Worm (Caenorhabditis elegans) whole organism, L3 larva: ENCODE measurements around the gene Y54H5A.2.

ENCODE experiments used
- R02D3.7 ChIP-seq: fragments of 150-350 bp; optimal IDR thresholded peaks from 2 replicates; lab custom pipeline; 2014; ENCODE audit warnings: missing biosample characterization, missing genetic modification characterization
- ZK546.5 ChIP-seq: sonication (generic microtip); optimal IDR thresholded peaks from 2 replicates; lab custom pipeline; 2017; ENCODE audit warnings: missing biosample characterization, missing genetic modification characterization
- ceh-16 ChIP-seq: sonication (generic microtip); optimal IDR thresholded peaks from 2 replicates; lab custom pipeline; 2017; ENCODE audit warnings: missing biosample characterization, missing genetic modification characterization
- ceh-82 ChIP-seq: fragments of 150-350 bp; optimal IDR thresholded peaks from 2 replicates; lab custom pipeline; 2014; ENCODE audit warnings: missing biosample characterization, missing genetic modification characterization
- daf-12 ChIP-seq: fragments of 150-350 bp; optimal IDR thresholded peaks from 2 replicates; lab custom pipeline; 2014; ENCODE audit warnings: missing biosample characterization, missing genetic modification reagents, missing genetic modification characterization
- egl-27 ChIP-seq: sonication (generic microtip); optimal IDR thresholded peaks from 4 replicates; lab custom pipeline; 2017; ENCODE audit warnings: missing biosample characterization, missing genetic modification reagents, missing genetic modification characterization
- egl-5 ChIP-seq: fragments of 150-350 bp; optimal IDR thresholded peaks from 2 replicates; lab custom pipeline; 2017; ENCODE audit warnings: missing biosample characterization, missing genetic modification reagents, missing genetic modification characterization, inconsistent platforms
- elt-1 ChIP-seq: fragments of 150-350 bp; optimal IDR thresholded peaks from 2 replicates; lab custom pipeline; 2014; ENCODE audit warnings: missing biosample characterization, missing genetic modification characterization
- elt-2 ChIP-seq: sonication (generic microtip); optimal IDR thresholded peaks from 2 replicates; lab custom pipeline; 2016; ENCODE audit warnings: missing genetic modification reagents, mild to moderate bottlenecking, missing genetic modification characterization, missing compliant biosample characterization
- eor-1 ChIP-seq, 2 experiments: fragments of 150-350 bp; optimal IDR thresholded peaks; 2 replicates each; lab custom pipeline; 2014 to 2018; ENCODE audit warnings: missing biosample characterization in 2 of 2, missing genetic modification characterization in 2 of 2
- fkh-10 ChIP-seq: sonication (generic microtip); optimal IDR thresholded peaks from 2 replicates; lab custom pipeline; 2017; ENCODE audit warnings: missing biosample characterization, missing genetic modification reagents, missing genetic modification characterization
- fos-1 ChIP-seq: fragments of 150-350 bp; optimal IDR thresholded peaks from 2 replicates; lab custom pipeline; 2014; ENCODE audit warnings: missing biosample characterization, missing genetic modification characterization
- lin-15B ChIP-seq: fragments of 150-350 bp; optimal IDR thresholded peaks from 2 replicates; lab custom pipeline; 2014; ENCODE audit warnings: missing biosample characterization, missing genetic modification characterization
- lin-39 ChIP-seq: fragments of 150-350 bp; optimal IDR thresholded peaks from 2 replicates; lab custom pipeline; 2018; ENCODE audit warnings: missing biosample characterization, missing genetic modification reagents, missing genetic modification characterization
- lsy-12 ChIP-seq: sonication (generic microtip); optimal IDR thresholded peaks from 2 replicates; lab custom pipeline; 2016; ENCODE audit warnings: mild to moderate bottlenecking, missing genetic modification characterization, missing compliant biosample characterization
- mdl-1 ChIP-seq: fragments of 150-350 bp; optimal IDR thresholded peaks from 2 replicates; lab custom pipeline; 2014; ENCODE audit warnings: missing biosample characterization, missing genetic modification characterization
- mml-1 ChIP-seq: fragments of 150-350 bp; sonication (generic microtip); optimal IDR thresholded peaks from 3 replicates; lab custom pipeline; 2014; ENCODE audit warnings: missing biosample characterization, missing genetic modification characterization
- nfya-1 ChIP-seq: sonication (generic microtip); optimal IDR thresholded peaks from 2 replicates; lab custom pipeline; 2017; ENCODE audit warnings: missing genetic modification characterization, mild to moderate bottlenecking, missing compliant biosample characterization, antibody characterized with exemption, moderate library complexity; ENCODE audit not compliant: insufficient read depth
- nhr-11 ChIP-seq: fragments of 150-350 bp; optimal IDR thresholded peaks from 2 replicates; lab custom pipeline; 2014; ENCODE audit warnings: missing biosample characterization, missing genetic modification characterization
- nhr-12 ChIP-seq: fragments of 150-350 bp; optimal IDR thresholded peaks from 2 replicates; lab custom pipeline; 2014; ENCODE audit warnings: missing biosample characterization, missing genetic modification characterization
- nhr-23 ChIP-seq: fragments of 150-350 bp; optimal IDR thresholded peaks from 2 replicates; lab custom pipeline; 2014; ENCODE audit warnings: missing biosample characterization, missing genetic modification reagents, missing genetic modification characterization
- nhr-237 ChIP-seq: fragments of 150-350 bp; optimal IDR thresholded peaks from 2 replicates; lab custom pipeline; 2014; ENCODE audit warnings: missing biosample characterization, missing genetic modification characterization
- nhr-25 ChIP-seq: sonication (generic microtip); optimal IDR thresholded peaks from 2 replicates; lab custom pipeline; 2017; ENCODE audit warnings: missing biosample characterization, missing genetic modification characterization
- nhr-28 ChIP-seq: fragments of 150-350 bp; optimal IDR thresholded peaks from 2 replicates; lab custom pipeline; 2014; ENCODE audit warnings: missing biosample characterization, missing genetic modification characterization
- nhr-43 ChIP-seq: sonication (generic microtip); optimal IDR thresholded peaks from 2 replicates; lab custom pipeline; 2016; ENCODE audit warnings: mild to moderate bottlenecking, missing genetic modification characterization, missing compliant biosample characterization; ENCODE audit not compliant: poor library complexity, severe bottlenecking
- nhr-77 ChIP-seq: fragments of 150-350 bp; optimal IDR thresholded peaks from 2 replicates; lab custom pipeline; 2014; ENCODE audit warnings: missing biosample characterization, missing genetic modification characterization
- pha-4 ChIP-seq: fragments of 150-350 bp; optimal IDR thresholded peaks from 2 replicates; lab custom pipeline; 2014; ENCODE audit warnings: missing biosample characterization, missing genetic modification reagents, missing genetic modification characterization
- pqm-1 ChIP-seq: fragments of 150-350 bp; optimal IDR thresholded peaks from 2 replicates; lab custom pipeline; 2017; ENCODE audit warnings: missing biosample characterization, missing genetic modification characterization, inconsistent platforms
- sea-2 ChIP-seq: fragments of 150-350 bp; sonication (generic microtip); optimal IDR thresholded peaks from 4 replicates; lab custom pipeline; 2014; ENCODE audit warnings: missing biosample characterization, missing genetic modification reagents, missing genetic modification characterization
- skn-1 ChIP-seq: fragments of 150-350 bp; optimal IDR thresholded peaks from 2 replicates; lab custom pipeline; 2014; ENCODE audit warnings: missing biosample characterization, missing genetic modification characterization
- snpc-4 ChIP-seq: fragments of 150-350 bp; optimal IDR thresholded peaks from 2 replicates; lab custom pipeline; 2014; ENCODE audit warnings: missing biosample characterization, missing genetic modification characterization
- unc-39 ChIP-seq: sonication (generic microtip); optimal IDR thresholded peaks from 4 replicates; lab custom pipeline; 2017; ENCODE audit warnings: missing biosample characterization, missing genetic modification characterization
- unc-62 ChIP-seq: fragments of 150-350 bp; sonication (generic microtip); optimal IDR thresholded peaks from 4 replicates; lab custom pipeline; 2014; ENCODE audit warnings: missing biosample characterization, missing genetic modification reagents, missing genetic modification characterization
- zag-1 ChIP-seq: fragments of 150-350 bp; optimal IDR thresholded peaks from 2 replicates; lab custom pipeline; 2014; ENCODE audit warnings: missing biosample characterization, missing genetic modification characterization
- ztf-11 ChIP-seq: fragments of 150-350 bp; optimal IDR thresholded peaks from 2 replicates; lab custom pipeline; 2014; ENCODE audit warnings: missing biosample characterization, missing genetic modification characterization
- ztf-4 ChIP-seq: fragments of 150-350 bp; optimal IDR thresholded peaks from 2 replicates; lab custom pipeline; 2014; ENCODE audit warnings: missing biosample characterization, missing genetic modification characterization

Gene Y54H5A.2

ce11 chrIII:5190671-5191174 is 41.3 kb upstream of the Y54H5A.2 start, which contains the start of gene hira-1 (continued):
- TF ChIP-seq R02D3.7 (tag; lab: Kevin White, UChicago) = no peak
- no peak for TF ChIP-seq egl-27 (tag; lab: Kevin White, UChicago)
- no peak for TF ChIP-seq nhr-237 (tag; lab: Kevin White, UChicago)
- TF ChIP-seq zag-1 (tag; lab: Kevin White, UChicago) = no peak
- peak; percentile 31 for TF ChIP-seq snpc-4 (tag; lab: Kevin White, UChicago)
- TF ChIP-seq ceh-16 (tag; lab: Kevin White, UChicago) = no peak
- TF ChIP-seq unc-39 = no peak
- TF ChIP-seq nhr-23 (tag; lab: Kevin White, UChicago) = peak; percentile 52
- peak; percentile 83 for TF ChIP-seq lin-15B (tag; lab: Kevin White, UChicago)
- no peak for TF ChIP-seq eor-1 (tag; optimal IDR thresholded peaks at IDR 0.05; lab: Kevin White, UChicago)
- TF ChIP-seq pqm-1 (tag; lab: Kevin White, UChicago) = no peak
- no peak for TF ChIP-seq ztf-4
- no peak for TF ChIP-seq elt-1 (tag; lab: Kevin White, UChicago)
- TF ChIP-seq lin-39 (tag; lab: Kevin White, UChicago) = no peak
- no peak for TF ChIP-seq nhr-11 (tag; lab: Kevin White, UChicago)
- TF ChIP-seq ZK546.5 = no peak

DNA sequence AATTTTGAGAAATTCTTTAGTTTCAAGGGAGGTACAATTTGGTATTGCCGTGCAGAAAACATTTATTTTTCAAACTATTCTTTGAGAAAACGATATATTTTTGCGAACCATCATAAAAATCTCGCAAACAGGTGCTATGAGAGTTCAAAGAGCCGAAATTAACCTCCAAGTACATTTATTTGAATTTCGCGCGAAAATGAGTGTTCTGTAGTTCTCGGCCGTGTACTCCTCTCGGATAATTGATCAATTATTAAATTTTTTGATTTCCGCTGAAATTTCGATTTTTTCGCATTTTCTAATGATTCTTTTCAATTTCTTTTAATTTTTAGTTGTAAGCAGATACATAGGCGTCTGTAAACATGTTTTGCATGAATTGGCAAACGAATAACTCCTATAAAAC is 40.8 kb upstream of the Y54H5A.2 start:
- TF ChIP-seq lin-15B (tag; lab: Kevin White, UChicago) (no peak), elt-2 (tag; lab: Kevin White, UChicago) (no peak), lin-39 (tag; lab: Kevin White, UChicago) (no peak), pha-4 (tag; lab: Kevin White, UChicago) (peak; percentile 43), mml-1 (tag; lab: Kevin White, UChicago) (no peak), daf-12 (tag; lab: Kevin White, UChicago) (no peak), snpc-4 (tag; lab: Kevin White, UChicago) (no peak), nhr-43 (tag; lab: Kevin White, UChicago) (peak; percentile 41), nhr-25 (no peak), nfya-1 (tag; lab: Kevin White, UChicago) (peak; percentile 24), egl-27 (tag; lab: Kevin White, UChicago) (no peak), nhr-23 (tag; lab: Kevin White, UChicago) (peak; percentile 44)

- no peak for TF ChIP-seq egl-5 (tag; lab: Kevin White, UChicago)
- TF ChIP-seq ceh-82 (tag; lab: Kevin White, UChicago) = no peak
- TF ChIP-seq ztf-4 = no peak
- no peak for TF ChIP-seq lsy-12 (tag; lab: Kevin White, UChicago)
- TF ChIP-seq fkh-10 = no peak
- TF ChIP-seq sea-2 (GFP tag; lab: Kevin White, UChicago) = no peak
- TF ChIP-seq nhr-12 (tag; lab: Kevin White, UChicago) = no peak
- no peak for TF ChIP-seq skn-1 (tag; lab: Kevin White, UChicago)
- no peak for TF ChIP-seq mdl-1 (tag; lab: Kevin White, UChicago)
These were observed 39.0 kb upstream of the Y54H5A.2 start, which contains the start of gene K10D2.8 for ce11 chrIII:5188426-5188825. Gene K10D2.8, plus strand, starts transcription at chrIII:5188726.

DNA sequence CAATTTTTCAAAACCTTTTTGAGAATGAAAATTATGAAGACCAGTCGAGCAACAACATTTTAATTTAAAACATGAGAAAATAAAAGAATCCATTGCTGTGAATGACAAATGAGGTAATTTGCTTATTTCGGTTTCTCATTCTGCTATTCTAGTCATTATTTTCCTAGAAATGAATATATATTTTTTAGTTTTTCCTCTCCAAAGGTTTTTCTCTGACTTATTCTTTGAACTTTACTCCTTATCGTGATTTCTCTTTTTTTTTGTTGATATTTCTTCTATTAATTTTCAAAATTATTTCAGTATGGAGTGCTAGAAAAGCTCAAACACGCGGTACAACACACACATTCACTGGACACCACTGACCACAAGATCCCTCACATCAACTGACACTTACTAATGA is 36.2 kb upstream of the Y54H5A.2 start, which contains the start of gene pup-2:
TSS of gene pup-2 (plus strand) at position 301 of the 400 bp plus-strand sequence.
- TF ChIP-seq nhr-23 (tag; lab: Kevin White, UChicago) = no peak
- TF ChIP-seq nhr-237 (tag; lab: Kevin White, UChicago) = no peak
- no peak for TF ChIP-seq nfya-1 (tag; lab: Kevin White, UChicago)
- no peak for TF ChIP-seq nhr-28
- no peak for TF ChIP-seq unc-62 (GFP tag; lab: Kevin White, UChicago)
- TF ChIP-seq fos-1 (tag; lab: Kevin White, UChicago) = no peak
- TF ChIP-seq ztf-11 (tag; lab: Kevin White, UChicago) = no peak
- TF ChIP-seq elt-1 (tag; lab: Kevin White, UChicago) = no peak
- TF ChIP-seq nhr-77 = no peak
- TF ChIP-seq ceh-16 (tag; lab: Kevin White, UChicago) = no peak
- no peak for TF ChIP-seq nhr-12 (tag; lab: Kevin White, UChicago)
